Fruit fly (Drosophila melanogaster) whole organism, embryonic: ENCODE results near the gene Prp16.

ENCODE experiments used
- ATbp ChIP-seq: fragments of 200-800 bp; sonication (Bioruptor generic); optimal IDR thresholded peaks from 2 replicates; lab custom pipeline; 2017; ENCODE audit warnings: missing biosample characterization, mild to moderate bottlenecking, missing genetic modification characterization, missing genetic modification reagents
- Aef1 ChIP-seq: fragments of 200-800 bp; sonication (Bioruptor generic); IDR thresholded peaks from 3 replicates; pipeline ENCODE4 v1.3.6; 2022; ENCODE audit warnings: missing biosample characterization, missing genetic modification characterization
- B-H1 ChIP-seq: fragments of 200-800 bp; sonication (Bioruptor generic); IDR thresholded peaks from 3 replicates; pipeline ENCODE4 v1.3.6; 2022; ENCODE audit warnings: missing biosample characterization, missing genetic modification characterization
- Blimp-1 ChIP-seq: fragments of 200-800 bp; sonication (Bioruptor generic); optimal IDR thresholded peaks from 3 replicates; lab custom pipeline; 2018; ENCODE audit warnings: missing biosample characterization, missing genetic modification characterization, mild to moderate bottlenecking, moderate library complexity, missing genetic modification reagents
- CG10543 ChIP-seq: fragments of 200-800 bp; sonication (Bioruptor generic); optimal IDR thresholded peaks from 3 replicates; lab custom pipeline; 2017; ENCODE audit warnings: missing biosample characterization, mild to moderate bottlenecking, missing genetic modification characterization, moderate library complexity
- CG12219 ChIP-seq: fragments of 200-800 bp; sonication (Bioruptor generic); optimal IDR thresholded peaks from 3 replicates; lab custom pipeline; 2018; ENCODE audit warnings: missing biosample characterization, mild to moderate bottlenecking, missing genetic modification characterization
- CG12942 ChIP-seq: fragments of 200-800 bp; sonication (Bioruptor generic); optimal IDR thresholded peaks from 3 replicates; lab custom pipeline; 2016; ENCODE audit warnings: missing biosample characterization, missing genetic modification characterization
- CG13424 ChIP-seq: fragments of 200-800 bp; sonication (Bioruptor generic); optimal IDR thresholded peaks from 2 replicates; lab custom pipeline; 2019; ENCODE audit warnings: missing biosample characterization, mild to moderate bottlenecking, missing genetic modification characterization, moderate library complexity
- CG14441 ChIP-seq: fragments of 200-800 bp; sonication (Bioruptor generic); IDR thresholded peaks from 2 replicates; pipeline ENCODE4 v1.3.6; 2022; ENCODE audit warnings: missing biosample characterization, missing genetic modification characterization
- CG15514 ChIP-seq: fragments of 200-800 bp; sonication (Bioruptor generic); optimal IDR thresholded peaks from 3 replicates; lab custom pipeline; 2017; ENCODE audit warnings: missing biosample characterization, missing genetic modification characterization, mild to moderate bottlenecking, moderate library complexity, missing genetic modification reagents
- CG15601 ChIP-seq: fragments of 200-800 bp; sonication (Bioruptor generic); optimal IDR thresholded peaks from 3 replicates; lab custom pipeline; 2019; ENCODE audit warnings: missing biosample characterization, mild to moderate bottlenecking, missing genetic modification characterization, moderate library complexity
- CG1602 ChIP-seq: fragments of 200-800 bp; sonication (Bioruptor generic); optimal IDR thresholded peaks from 3 replicates; lab custom pipeline; 2016; ENCODE audit warnings: missing biosample characterization, missing genetic modification characterization
- CG1603 ChIP-seq: fragments of 200-800 bp; sonication (Bioruptor generic); optimal IDR thresholded peaks from 2 replicates; lab custom pipeline; 2019; ENCODE audit warnings: missing biosample characterization, mild to moderate bottlenecking, missing genetic modification characterization, moderate library complexity
- CG16779 ChIP-seq: fragments of 200-800 bp; sonication (Bioruptor generic); IDR thresholded peaks from 2 replicates; pipeline ENCODE4 v1.3.6; 2022; ENCODE audit warnings: missing biosample characterization, missing genetic modification characterization
- CG16815 ChIP-seq: fragments of 200-800 bp; sonication (Bioruptor generic); optimal IDR thresholded peaks from 3 replicates; lab custom pipeline; 2017; ENCODE audit warnings: missing biosample characterization, mild to moderate bottlenecking, missing genetic modification characterization
- CG17829 ChIP-seq: fragments of 200-800 bp; optimal IDR thresholded peaks from 2 replicates; lab custom pipeline; 2019; ENCODE audit warnings: missing biosample characterization, mild to moderate bottlenecking, missing genetic modification characterization, moderate library complexity
- CG3163 ChIP-seq: fragments of 200-800 bp; sonication (Bioruptor generic); optimal IDR thresholded peaks from 3 replicates; lab custom pipeline; 2016; ENCODE audit warnings: missing biosample characterization, missing genetic modification characterization
- CG32532 ChIP-seq: fragments of 200-800 bp; sonication (Bioruptor generic); IDR thresholded peaks from 2 replicates; pipeline ENCODE4 v1.3.6; 2022; ENCODE audit warnings: missing biosample characterization, missing genetic modification characterization
- CG4424 ChIP-seq: fragments of 200-800 bp; sonication (Bioruptor generic); optimal IDR thresholded peaks from 3 replicates; lab custom pipeline; 2016; ENCODE audit warnings: missing biosample characterization, missing genetic modification characterization
- CG4854 ChIP-seq: fragments of 200-800 bp; sonication (Bioruptor generic); optimal IDR thresholded peaks from 2 replicates; lab custom pipeline; 2016; ENCODE audit warnings: missing biosample characterization, missing genetic modification characterization, inconsistent platforms
- CG9215 ChIP-seq: fragments of 200-800 bp; sonication (Bioruptor generic); IDR thresholded peaks from 2 replicates; pipeline ENCODE4 v1.3.6; 2022; ENCODE audit warnings: missing biosample characterization, missing genetic modification characterization
- CG9932 ChIP-seq: fragments of 200-800 bp; sonication (Bioruptor generic); IDR thresholded peaks from 2 replicates; pipeline ENCODE4 v1.3.6; 2022; ENCODE audit warnings: missing biosample characterization, missing genetic modification characterization
- CTCF ChIP-seq: fragments of 200-800 bp; sonication (Bioruptor generic); optimal IDR thresholded peaks from 2 replicates; lab custom pipeline; 2017; ENCODE audit warnings: missing biosample characterization, mild to moderate bottlenecking, missing genetic modification characterization, moderate library complexity
- Deaf1 ChIP-seq: fragments of 200-800 bp; optimal IDR thresholded peaks from 3 replicates; lab custom pipeline; 2019; ENCODE audit warnings: missing biosample characterization, mild to moderate bottlenecking, missing genetic modification characterization, moderate library complexity
- Gug ChIP-seq: fragments of 200-800 bp; sonication (Bioruptor generic); IDR thresholded peaks from 4 replicates; pipeline ENCODE4 v1.3.6; 2022; ENCODE audit warnings: missing biosample characterization, missing genetic modification characterization
- HLHmδ ChIP-seq: fragments of 200-800 bp; sonication (Bioruptor generic); optimal IDR thresholded peaks from 2 replicates; lab custom pipeline; 2018; ENCODE audit warnings: missing biosample characterization, mild to moderate bottlenecking, missing genetic modification characterization, moderate library complexity
- Hmx ChIP-seq: fragments of 200-800 bp; sonication (Bioruptor generic); optimal IDR thresholded peaks from 2 replicates; lab custom pipeline; 2016; ENCODE audit warnings: missing biosample characterization, missing genetic modification characterization
- MESR4 ChIP-seq: fragments of 200-800 bp; sonication (Bioruptor generic); optimal IDR thresholded peaks from 2 replicates; lab custom pipeline; 2018; ENCODE audit warnings: missing biosample characterization, mild to moderate bottlenecking, missing genetic modification characterization, moderate library complexity
- Mes4 ChIP-seq: fragments of 200-800 bp; sonication (Bioruptor generic); optimal IDR thresholded peaks from 2 replicates; lab custom pipeline; 2016; ENCODE audit warnings: missing biosample characterization, missing genetic modification characterization
- Rfx ChIP-seq: fragments of 200-800 bp; sonication (Bioruptor generic); IDR thresholded peaks from 2 replicates; pipeline ENCODE4 v1.3.6; 2022; ENCODE audit warnings: missing biosample characterization, missing genetic modification characterization
- Spps ChIP-seq: fragments of 200-800 bp; sonication (Bioruptor generic); optimal IDR thresholded peaks from 2 replicates; lab custom pipeline; 2018; ENCODE audit warnings: missing biosample characterization, mild to moderate bottlenecking, missing genetic modification characterization
- Sry-β ChIP-seq: fragments of 200-800 bp; sonication (Bioruptor generic); optimal IDR thresholded peaks from 2 replicates; lab custom pipeline; 2018; ENCODE audit warnings: missing biosample characterization, mild to moderate bottlenecking, missing genetic modification characterization, moderate library complexity
- ap ChIP-seq: fragments of 200-800 bp; sonication (Bioruptor generic); IDR thresholded peaks from 2 replicates; pipeline ENCODE4 v1.3.6; 2022; ENCODE audit warnings: missing biosample characterization, missing genetic modification characterization
- cas ChIP-seq: fragments of 200-800 bp; sonication (Bioruptor generic); IDR thresholded peaks from 2 replicates; pipeline ENCODE4 v1.3.6; 2022; ENCODE audit warnings: missing biosample characterization, missing genetic modification characterization
- dmrt11E ChIP-seq: fragments of 200-800 bp; sonication (Bioruptor generic); optimal IDR thresholded peaks from 3 replicates; lab custom pipeline; 2018; ENCODE audit warnings: missing biosample characterization, mild to moderate bottlenecking, missing genetic modification characterization, moderate library complexity
- fd96Cb ChIP-seq: fragments of 200-800 bp; sonication (Bioruptor generic); optimal IDR thresholded peaks from 2 replicates; lab custom pipeline; 2018; ENCODE audit warnings: missing biosample characterization, mild to moderate bottlenecking, missing genetic modification characterization, moderate library complexity
- ftz-f1 ChIP-seq: fragments of 200-800 bp; sonication (Bioruptor generic); optimal IDR thresholded peaks from 2 replicates; lab custom pipeline; 2016; ENCODE audit warnings: missing biosample characterization, missing genetic modification characterization
- ham ChIP-seq: fragments of 200-800 bp; sonication (Bioruptor generic); IDR thresholded peaks from 2 replicates; pipeline ENCODE4 v1.3.6; 2022; ENCODE audit warnings: missing biosample characterization, missing genetic modification characterization
- hb ChIP-seq: fragments of 200-800 bp; sonication (Bioruptor generic); IDR thresholded peaks from 3 replicates; pipeline ENCODE4 v1.3.6; 2022; ENCODE audit warnings: missing biosample characterization, missing genetic modification characterization; ENCODE audit not compliant: partially characterized antibody
- hkb ChIP-seq, 2 experiments: fragments of 200-800 bp in 1 of 2; fragments of >200 bp in 1 of 2; sonication (Bioruptor generic) in 1 of 2; IDR thresholded peaks in 1 of 2; optimal IDR thresholded peaks in 1 of 2; 2 replicates each; pipeline versions ENCODE4 v1.3.6 to Lab custom; 2017 to 2022; ENCODE audit warnings: missing biosample characterization in 1 of 2, missing genetic modification characterization in 1 of 2
- kah ChIP-seq: fragments of 200-800 bp; sonication (Bioruptor generic); optimal IDR thresholded peaks from 2 replicates; lab custom pipeline; 2018; ENCODE audit warnings: missing biosample characterization, mild to moderate bottlenecking, missing genetic modification characterization
- lola ChIP-seq, 3 experiments: fragments of >200 bp in 2 of 3; fragments of 200-800 bp in 1 of 3; sonication (Bioruptor generic) in 1 of 3; optimal IDR thresholded peaks; 2 replicates each; lab custom pipeline; 2017 to 2019; ENCODE audit warnings: missing biosample characterization in 3 of 3, missing genetic modification characterization in 3 of 3, mild to moderate bottlenecking in 1 of 3, moderate library complexity in 1 of 3
- luna ChIP-seq: fragments of 200-800 bp; sonication (Bioruptor generic); optimal IDR thresholded peaks from 2 replicates; lab custom pipeline; 2016; ENCODE audit warnings: missing biosample characterization, missing genetic modification characterization
- p53 ChIP-seq: fragments of 200-800 bp; sonication (Bioruptor generic); optimal IDR thresholded peaks from 2 replicates; lab custom pipeline; 2016; ENCODE audit warnings: missing biosample characterization, missing genetic modification characterization
- schlank ChIP-seq: fragments of 200-800 bp; sonication (Bioruptor generic); optimal IDR thresholded peaks from 2 replicates; lab custom pipeline; 2018; ENCODE audit warnings: missing biosample characterization, mild to moderate bottlenecking, missing genetic modification characterization
- sima ChIP-seq: fragments of 200-800 bp; sonication (Bioruptor generic); optimal IDR thresholded peaks from 2 replicates; lab custom pipeline; 2016; ENCODE audit warnings: missing biosample characterization, missing genetic modification characterization
- sisA ChIP-seq: fragments of 200-800 bp; sonication (Bioruptor generic); IDR thresholded peaks from 2 replicates; pipeline ENCODE4 v1.3.6; 2022; ENCODE audit warnings: missing biosample characterization, missing genetic modification characterization
- tna ChIP-seq: fragments of 200-800 bp; sonication (Bioruptor generic); IDR thresholded peaks from 2 replicates; pipeline ENCODE4 v1.3.6; 2022; ENCODE audit warnings: missing biosample characterization, missing genetic modification characterization; ENCODE audit not compliant: partially characterized antibody
- trem ChIP-seq: fragments of 200-800 bp; optimal IDR thresholded peaks from 3 replicates; lab custom pipeline; 2019; ENCODE audit warnings: missing biosample characterization, mild to moderate bottlenecking, missing genetic modification characterization, moderate library complexity
- zen ChIP-seq: fragments of 200-800 bp; sonication (Bioruptor generic); optimal IDR thresholded peaks from 3 replicates; lab custom pipeline; 2018; ENCODE audit warnings: missing biosample characterization, mild to moderate bottlenecking, missing genetic modification characterization, moderate library complexity
- zfh1 ChIP-seq: fragments of 200-800 bp; sonication (Bioruptor generic); IDR thresholded peaks from 3 replicates; pipeline ENCODE4 v1.3.6; 2022; ENCODE audit warnings: missing biosample characterization, missing genetic modification characterization

Prp16 gene

dm6 chrX:14169068-14169642 lies 32.0 kb upstream of the Prp16 start, which contains the start of gene CG12480 (continued):
- TF ChIP-seq CG14441 (no peak), Mes4 (GFP tag; lab: Kevin White, UChicago) (no peak), Rfx (GFP tag; lab: Robert Waterston, UW) (peak; percentile 90), CG4424 (GFP tag; lab: Kevin White, UChicago) (no peak), CG32532 (GFP tag; lab: Robert Waterston, UW) (peak; percentile 90), CG15601 (tag; lab: Kevin White, UChicago) (no peak), kah (GFP tag; lab: Kevin White, UChicago) (no peak), Deaf1 (tag; lab: Kevin White, UChicago) (peak; percentile 25), hb (GFP tag; lab: Robert Waterston, UW) (no peak), Hmx (GFP tag; lab: Kevin White, UChicago) (no peak), B-H1 (GFP tag; lab: Robert Waterston, UW) (no peak; the same call in 2 of the 3 replicates), CG12219 (GFP tag; lab: Kevin White, UChicago) (peak; percentile 3), CG17829 (tag; lab: Kevin White, UChicago) (no peak), hkb (optimal IDR thresholded peaks at IDR 0.05; lab: Kevin White, UChicago) (no peak), hkb (GFP tag; IDR thresholded peaks at IDR 0.05; lab: Robert Waterston, UW) (0 out of 2 replicates have a peak, but pooled peaks have one; percentile 25), Aef1 (no peak), Sry-β (GFP tag; lab: Kevin White, UChicago) (no peak), CG16815 (peak; percentile 9), Gug (no peak), p53 (no peak), CG1602 (GFP tag; lab: Kevin White, UChicago) (no peak), CG3163 (no peak), ATbp (GFP tag; lab: Kevin White, UChicago) (no peak), CG15514 (GFP tag; lab: Kevin White, UChicago) (peak; percentile 51), zen (tag; lab: Kevin White, UChicago) (no peak), CG1603 (tag; lab: Kevin White, UChicago) (no peak), CG13424 (tag; lab: Kevin White, UChicago) (no peak), HLHmδ (GFP tag; lab: Kevin White, UChicago) (no peak), ap (GFP tag; lab: Robert Waterston, UW) (no peak), trem (tag; lab: Kevin White, UChicago) (no peak), CG4854 (GFP tag; lab: Kevin White, UChicago) (no peak), tna (GFP tag; lab: Robert Waterston, UW) (no peak), schlank (tag; lab: Kevin White, UChicago) (peak; percentile 55), zfh1 (GFP tag; lab: Robert Waterston, UW) (no peak; the same call in 2 of the 3 replicates), CG9932 (GFP tag; lab: Robert Waterston, UW) (peak; percentile 87), ham (no peak), sima (no peak), MESR4 (GFP tag; lab: Kevin White, UChicago) (no peak), Spps (no peak), fd96Cb (no peak), sisA (no peak), lola (GFP tag; optimal IDR thresholded peaks at IDR 0.05; lab: Kevin White, UChicago) (no peak), CTCF (GFP tag; lab: Kevin White, UChicago) (no peak), CG12942 (no peak), CG16779 (GFP tag; lab: Robert Waterston, UW) (no peak), ftz-f1 (GFP tag; lab: Kevin White, UChicago) (no peak), CG10543 (peak; percentile 6), Blimp-1 (GFP tag; lab: Kevin White, UChicago) (no peak), luna (no peak), cas (GFP tag; lab: Robert Waterston, UW) (peak; percentile 54; the same call in 1 of the 2 replicates), dmrt11E (no peak), CG9215 (peak; percentile 58)
